Fruit fly (Drosophila melanogaster) whole organism, adult: ENCODE data around the gene h-cup.

Source experiments
- CG11617 ChIP-seq: fragments of 200-800 bp; sonication (Bioruptor generic); optimal IDR thresholded peaks from 2 replicates; lab custom pipeline; 2017; ENCODE audit warnings: mild to moderate bottlenecking, missing biosample characterization, missing genetic modification reagents, missing genetic modification characterization
- CG12768 ChIP-seq: fragments of 200-800 bp; sonication (Bioruptor generic); optimal IDR thresholded peaks from 2 replicates; lab custom pipeline; 2017; ENCODE audit warnings: missing biosample characterization, missing genetic modification characterization, mild to moderate bottlenecking, moderate library complexity, missing genetic modification reagents
- CG1620 ChIP-seq: fragments of 200-800 bp; sonication (Bioruptor generic); optimal IDR thresholded peaks from 2 replicates; lab custom pipeline; 2016; ENCODE audit warnings: missing biosample characterization, missing genetic modification characterization
- CG5204 ChIP-seq: fragments of 200-800 bp; sonication (Bioruptor generic); optimal IDR thresholded peaks from 2 replicates; lab custom pipeline; 2016; ENCODE audit warnings: missing biosample characterization, missing genetic modification characterization
- CG7045 ChIP-seq: fragments of 200-800 bp; sonication (Bioruptor generic); optimal IDR thresholded peaks from 2 replicates; lab custom pipeline; 2017; ENCODE audit warnings: missing biosample characterization, mild to moderate bottlenecking, missing genetic modification characterization
- CG7101 ChIP-seq: fragments of 200-800 bp; sonication (Bioruptor generic); optimal IDR thresholded peaks from 2 replicates; lab custom pipeline; 2018; ENCODE audit warnings: missing biosample characterization, mild to moderate bottlenecking, missing genetic modification characterization, moderate library complexity
- Crg-1 ChIP-seq: fragments of 200-800 bp; sonication (Bioruptor generic); optimal IDR thresholded peaks from 2 replicates; lab custom pipeline; 2016; ENCODE audit warnings: missing biosample characterization, missing genetic modification characterization
- Hr96 ChIP-seq: fragments of 200-800 bp; sonication (Bioruptor generic); optimal IDR thresholded peaks from 2 replicates; lab custom pipeline; 2016; ENCODE audit warnings: missing biosample characterization, missing genetic modification characterization
- Mnt ChIP-seq: fragments of 200-800 bp; sonication (Bioruptor generic); optimal IDR thresholded peaks from 2 replicates; lab custom pipeline; 2016; ENCODE audit warnings: missing biosample characterization, mild to moderate bottlenecking, missing genetic modification characterization
- cic ChIP-seq: fragments of 200-800 bp; sonication (Bioruptor generic); optimal IDR thresholded peaks from 2 replicates; lab custom pipeline; 2017; ENCODE audit warnings: missing biosample characterization, mild to moderate bottlenecking, missing genetic modification characterization, moderate library complexity
- cnc ChIP-seq, 2 experiments: fragments of >200 bp; optimal IDR thresholded peaks; 2 replicates each; lab custom pipeline; 2017
- ovo ChIP-seq: fragments of 200-800 bp; sonication (Bioruptor generic); optimal IDR thresholded peaks from 2 replicates; lab custom pipeline; 2016; ENCODE audit warnings: missing biosample characterization, missing genetic modification characterization
- tj ChIP-seq: fragments of 200-800 bp; sonication (Bioruptor generic); optimal IDR thresholded peaks from 3 replicates; lab custom pipeline; 2017; ENCODE audit warnings: missing biosample characterization, mild to moderate bottlenecking, missing genetic modification characterization, moderate library complexity

DNA sequence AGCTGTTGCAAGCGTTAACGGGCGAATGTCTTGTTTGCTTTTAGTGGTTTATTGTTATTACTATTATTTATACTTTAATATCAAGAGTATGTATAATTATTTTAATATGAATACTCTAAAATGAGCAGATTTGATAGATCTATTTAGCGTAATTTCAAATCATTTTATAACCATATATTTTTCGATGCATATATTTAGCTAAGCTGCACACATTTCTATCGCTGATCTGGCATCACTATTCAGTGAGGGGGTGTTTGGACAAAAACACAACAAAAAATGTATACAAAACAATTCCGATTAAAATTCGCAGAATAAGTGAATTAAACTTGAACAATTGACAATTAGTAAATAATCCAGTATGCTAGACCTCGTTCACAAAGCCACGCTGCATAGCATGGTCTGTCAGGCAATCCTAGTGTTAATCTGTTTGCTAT lies 31.7 kb downstream of the h-cup start, which contains the start of the genes Trs33 and Tmtc4:
- TF ChIP-seq CG11617 (GFP tag; lab: Kevin White, UChicago) (peak; percentile 72), tj (GFP tag; lab: Kevin White, UChicago) (peak; percentile 40), Hr96 (GFP tag; lab: Kevin White, UChicago) (no peak), Crg-1 (peak; percentile 0), Mnt (GFP tag; lab: Kevin White, UChicago) (peak; percentile 28), CG5204 (GFP tag; lab: Kevin White, UChicago) (no peak), CG7101 (tag; lab: Kevin White, UChicago) (peak; percentile 72), ovo (GFP tag; lab: Kevin White, UChicago) (no peak), CG1620 (GFP tag; lab: Kevin White, UChicago) (peak; percentile 31), CG7045 (no peak), cnc (optimal IDR thresholded peaks at IDR 0.05; lab: Kevin White, UChicago) (no peak), CG12768 (GFP tag; lab: Kevin White, UChicago) (peak; percentile 30), cic (peak; percentile 27)
